Worm (Caenorhabditis elegans): ENCODE results near the gene gna-1.

Gene gna-1

ce11 chrV:10320101-10320761, at the start of gene gna-1, which contains the start of gene B0024.13:
Gene gna-1 (minus strand): TSS chrV:10320151.
Gene B0024.13 (plus strand): TSS chrV:10320711.
- TF ChIP-seq ztf-23 (GFP tag; IDR thresholded peaks at IDR 0.05), result peak; percentile 69; the same call in 1 of the 2 replicates
- TF ChIP-seq cog-1 (tag; optimal IDR thresholded peaks at IDR 0.05), result no peak
- no peak for TF ChIP-seq klf-2 (GFP tag; conservative IDR thresholded peaks at IDR 0.05)
- no peak for TF ChIP-seq ref-1 (GFP tag; conservative IDR thresholded peaks at IDR 0.05)

- TF ChIP-seq med-1 (GFP tag; optimal IDR thresholded peaks at IDR 0.05; ENCODE audit: insufficient read depth) (no peak), tab-1 (GFP tag; IDR thresholded peaks at IDR 0.05) (no peak), ztf-29 (GFP tag; IDR thresholded peaks at IDR 0.05) (no peak), ztf-23 (GFP tag; IDR thresholded peaks at IDR 0.05) (no peak), T22C8.4 (GFP tag; IDR thresholded peaks at IDR 0.05) (no peak), klf-2 (GFP tag; conservative IDR thresholded peaks at IDR 0.05) (no peak)
Measured at ce11 chrV:10368256-10368655, 48.3 kb upstream of the gna-1 start, which contains the start of gene sri-20. Gene sri-20 (plus strand): TSS chrV:10368556.

DNA sequence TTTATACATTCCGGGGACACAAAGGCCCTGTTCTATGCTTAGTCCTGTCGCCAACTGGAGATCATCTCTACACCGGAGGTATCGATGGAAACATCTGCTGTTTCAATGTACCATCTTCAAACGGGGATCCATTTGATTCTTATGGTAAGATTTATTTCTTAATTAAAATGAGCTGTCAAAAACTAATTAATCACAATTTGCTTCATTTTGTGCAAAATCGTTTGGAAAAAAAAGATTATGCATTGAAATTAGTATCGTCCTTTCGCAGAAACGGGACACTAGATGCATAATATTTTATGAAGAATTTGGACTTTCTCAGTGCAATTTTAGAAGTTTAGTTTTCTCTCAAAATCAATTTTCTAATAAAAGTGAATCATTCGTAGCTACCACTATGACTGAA, 43.9 kb upstream of the gna-1 start:
- no peak for TF ChIP-seq med-1 (GFP tag; optimal IDR thresholded peaks at IDR 0.05; ENCODE audit: insufficient read depth)

DNA sequence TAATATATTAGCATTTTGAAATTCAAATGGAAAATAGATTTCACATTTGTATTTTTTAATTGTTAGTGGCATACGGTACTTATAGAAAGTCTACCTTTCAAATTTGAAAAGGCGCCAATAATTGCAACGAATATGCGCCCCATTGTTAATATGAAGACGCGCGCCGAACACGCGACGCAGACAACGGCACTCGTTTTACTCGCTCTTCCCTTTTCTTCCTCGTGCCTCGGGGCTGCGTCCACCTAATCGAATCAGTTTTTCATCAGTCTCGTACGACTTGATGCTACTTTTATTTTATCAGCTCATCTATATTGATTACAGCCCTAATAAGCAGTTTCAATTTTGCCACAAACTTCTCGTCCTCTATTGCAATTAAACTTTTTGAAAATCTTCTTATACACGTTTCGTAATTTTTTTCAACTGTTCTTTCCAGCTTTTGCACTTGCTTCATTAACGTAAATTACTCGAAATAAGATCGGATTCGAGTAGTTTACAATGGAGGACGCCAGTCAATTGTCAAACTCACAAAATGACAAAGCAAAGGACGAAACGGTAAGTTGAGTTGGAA, 42.0 kb upstream of the gna-1 start, which contains the start of gene cash-1:
TSS of gene cash-1 (plus strand) at position 432 of the 568 bp plus-strand sequence.
- TF ChIP-seq ztf-23 (GFP tag; IDR thresholded peaks at IDR 0.05) (0 out of 2 replicates have a peak, but pooled peaks have one; percentile 18), ref-1 (GFP tag; conservative IDR thresholded peaks at IDR 0.05) (no peak)

- TF ChIP-seq ztf-29 (GFP tag; IDR thresholded peaks at IDR 0.05) (no peak), ref-1 (GFP tag; conservative IDR thresholded peaks at IDR 0.05) (no peak)
Measured at ce11 chrV:10360186-10360585, 40.2 kb upstream of the gna-1 start.

- TF ChIP-seq ztf-23 (GFP tag; IDR thresholded peaks at IDR 0.05) (no peak), ztf-29 (GFP tag; IDR thresholded peaks at IDR 0.05) (no peak), flt-1 (GFP tag; IDR thresholded peaks at IDR 0.05) (no peak), T22C8.4 (GFP tag; IDR thresholded peaks at IDR 0.05) (no peak), tab-1 (GFP tag; IDR thresholded peaks at IDR 0.05) (no peak), cog-1 (tag; optimal IDR thresholded peaks at IDR 0.05) (no peak), med-1 (GFP tag; optimal IDR thresholded peaks at IDR 0.05; ENCODE audit: insufficient read depth) (no peak), ref-1 (GFP tag; conservative IDR thresholded peaks at IDR 0.05) (no peak), klf-2 (GFP tag; conservative IDR thresholded peaks at IDR 0.05) (no peak)
Measured at ce11 chrV:10358238-10358637, 38.3 kb upstream of the gna-1 start, which contains the start of gene ttll-15. Gene ttll-15 (plus strand): TSS chrV:10358538.

DNA sequence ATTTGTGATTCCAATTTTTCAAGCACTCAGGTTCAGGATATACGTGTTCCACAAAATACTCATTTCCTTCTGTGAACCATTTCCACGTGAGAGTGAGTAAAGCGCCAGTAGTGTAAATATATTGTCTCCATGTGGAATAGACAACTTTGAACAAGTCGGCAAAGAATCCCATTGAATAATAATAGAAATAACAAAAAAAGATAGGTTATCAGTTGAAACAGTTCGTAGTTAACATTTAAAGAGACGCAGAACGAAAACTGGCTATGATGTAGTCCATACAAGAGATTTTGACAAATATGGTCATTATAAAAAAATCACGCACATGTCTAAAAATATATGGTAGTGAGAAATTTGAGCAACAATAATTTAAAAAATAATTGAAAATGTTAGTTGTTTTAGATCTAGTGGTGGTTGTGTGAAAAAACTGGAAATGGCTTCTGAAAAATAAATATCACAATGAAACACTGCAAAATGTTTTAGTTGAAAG, 37.6 kb upstream of the gna-1 start, which contains the start of gene ceeh-2:
TSS of gene ceeh-2 (minus strand) at position 437 of the 487 bp plus-strand sequence.
- no peak for TF ChIP-seq tab-1 (GFP tag; IDR thresholded peaks at IDR 0.05)
- TF ChIP-seq flt-1 (GFP tag; IDR thresholded peaks at IDR 0.05), result no peak
- TF ChIP-seq klf-2 (GFP tag; conservative IDR thresholded peaks at IDR 0.05), result no peak
- no peak for TF ChIP-seq T22C8.4 (GFP tag; IDR thresholded peaks at IDR 0.05)
- TF ChIP-seq ztf-23 (GFP tag; IDR thresholded peaks at IDR 0.05), result no peak
- no peak for TF ChIP-seq ztf-29 (GFP tag; IDR thresholded peaks at IDR 0.05)
- no peak for TF ChIP-seq med-1 (GFP tag; optimal IDR thresholded peaks at IDR 0.05; ENCODE audit: insufficient read depth)
- no peak for TF ChIP-seq ref-1 (GFP tag; conservative IDR thresholded peaks at IDR 0.05)
- TF ChIP-seq cog-1 (tag; optimal IDR thresholded peaks at IDR 0.05), result no peak

ce11 chrV:10355773-10356335, 35.9 kb upstream of the gna-1 start, which contains the start of gene sluh-7:
Gene sluh-7 (minus strand): TSS chrV:10355823.
- TF ChIP-seq flt-1 (GFP tag; IDR thresholded peaks at IDR 0.05) (peak; percentile 79), klf-2 (GFP tag; conservative IDR thresholded peaks at IDR 0.05) (0 out of 2 replicates have a peak, but pooled peaks have one; percentile 31), T22C8.4 (GFP tag; IDR thresholded peaks at IDR 0.05) (no peak; the same call in 1 of the 2 replicates), tab-1 (GFP tag; IDR thresholded peaks at IDR 0.05) (no peak), ztf-29 (GFP tag; IDR thresholded peaks at IDR 0.05) (peak; percentile 70; the same call in 1 of the 2 replicates), ref-1 (GFP tag; conservative IDR thresholded peaks at IDR 0.05) (no peak), cog-1 (tag; optimal IDR thresholded peaks at IDR 0.05) (peak; percentile 46), ztf-23 (GFP tag; IDR thresholded peaks at IDR 0.05) (peak; percentile 75), med-1 (GFP tag; optimal IDR thresholded peaks at IDR 0.05; ENCODE audit: insufficient read depth) (no peak)

ce11 chrV:10352928-10353427, 33.0 kb upstream of the gna-1 start, which contains the start of gene nol-56:
Gene nol-56 (minus strand): TSS chrV:10352978.
- TF ChIP-seq tab-1 (GFP tag; IDR thresholded peaks at IDR 0.05), result no peak
- no peak for TF ChIP-seq cog-1 (tag; optimal IDR thresholded peaks at IDR 0.05)
- TF ChIP-seq ztf-23 (GFP tag; IDR thresholded peaks at IDR 0.05), result no peak
- no peak for TF ChIP-seq med-1 (GFP tag; optimal IDR thresholded peaks at IDR 0.05; ENCODE audit: insufficient read depth)
- no peak for TF ChIP-seq ref-1 (GFP tag; conservative IDR thresholded peaks at IDR 0.05)
- TF ChIP-seq klf-2 (GFP tag; conservative IDR thresholded peaks at IDR 0.05), result no peak
- no peak for TF ChIP-seq T22C8.4 (GFP tag; IDR thresholded peaks at IDR 0.05)
- TF ChIP-seq ztf-29 (GFP tag; IDR thresholded peaks at IDR 0.05), result no peak
- no peak for TF ChIP-seq flt-1 (GFP tag; IDR thresholded peaks at IDR 0.05)

ce11 chrV:10350054-10350453, 30.1 kb upstream of the gna-1 start, which contains the start of gene K07C5.9:
Gene K07C5.9 (minus strand): TSS chrV:10350154.
- no peak for TF ChIP-seq ref-1 (GFP tag; conservative IDR thresholded peaks at IDR 0.05)
- no peak for TF ChIP-seq T22C8.4 (GFP tag; IDR thresholded peaks at IDR 0.05)
- no peak for TF ChIP-seq ztf-23 (GFP tag; IDR thresholded peaks at IDR 0.05)
- TF ChIP-seq ztf-29 (GFP tag; IDR thresholded peaks at IDR 0.05), result no peak
- no peak for TF ChIP-seq tab-1 (GFP tag; IDR thresholded peaks at IDR 0.05)
- TF ChIP-seq cog-1 (tag; optimal IDR thresholded peaks at IDR 0.05), result no peak
- no peak for TF ChIP-seq flt-1 (GFP tag; IDR thresholded peaks at IDR 0.05)
- no peak for TF ChIP-seq med-1 (GFP tag; optimal IDR thresholded peaks at IDR 0.05; ENCODE audit: insufficient read depth)
- TF ChIP-seq klf-2 (GFP tag; conservative IDR thresholded peaks at IDR 0.05), result no peak
